Fruit fly (Drosophila melanogaster) whole organism, embryonic: ENCODE data around the gene Ufd1.

Experiments
- B-H2 ChIP-seq: fragments of 200-800 bp; sonication (Bioruptor generic); optimal IDR thresholded peaks from 2 replicates; lab custom pipeline; 2018; ENCODE audit warnings: missing biosample characterization, mild to moderate bottlenecking, missing genetic modification characterization
- Blimp-1 ChIP-seq: fragments of 200-800 bp; sonication (Bioruptor generic); optimal IDR thresholded peaks from 3 replicates; lab custom pipeline; 2018; ENCODE audit warnings: missing biosample characterization, missing genetic modification characterization, mild to moderate bottlenecking, moderate library complexity, missing genetic modification reagents
- CG10147 ChIP-seq: fragments of 200-800 bp; sonication (Bioruptor generic); optimal IDR thresholded peaks from 2 replicates; lab custom pipeline; 2019; ENCODE audit warnings: missing biosample characterization, mild to moderate bottlenecking, missing genetic modification characterization, moderate library complexity
- CG10209 ChIP-seq: fragments of 200-800 bp; sonication (Bioruptor generic); optimal IDR thresholded peaks from 3 replicates; lab custom pipeline; 2017; ENCODE audit warnings: missing biosample characterization, mild to moderate bottlenecking, missing genetic modification characterization, missing genetic modification reagents
- CG10274 ChIP-seq: fragments of 200-800 bp; sonication (Bioruptor generic); optimal IDR thresholded peaks from 3 replicates; lab custom pipeline; 2017; ENCODE audit warnings: missing biosample characterization, mild to moderate bottlenecking, missing genetic modification characterization
- CG10979 ChIP-seq: fragments of 200-800 bp; sonication (Bioruptor generic); optimal IDR thresholded peaks from 2 replicates; lab custom pipeline; 2018; ENCODE audit warnings: missing biosample characterization, mild to moderate bottlenecking, missing genetic modification characterization, moderate library complexity
- CG12104 ChIP-seq: fragments of 200-800 bp; sonication (Bioruptor generic); optimal IDR thresholded peaks from 3 replicates; lab custom pipeline; 2016; ENCODE audit warnings: missing biosample characterization, missing genetic modification characterization
- CG12942 ChIP-seq: fragments of 200-800 bp; sonication (Bioruptor generic); optimal IDR thresholded peaks from 3 replicates; lab custom pipeline; 2016; ENCODE audit warnings: missing biosample characterization, missing genetic modification characterization
- CG14441 ChIP-seq: fragments of 200-800 bp; sonication (Bioruptor generic); IDR thresholded peaks from 2 replicates; pipeline ENCODE4 v1.3.6; 2022; ENCODE audit warnings: missing biosample characterization, missing genetic modification characterization
- CG1603 ChIP-seq: fragments of 200-800 bp; sonication (Bioruptor generic); optimal IDR thresholded peaks from 2 replicates; lab custom pipeline; 2019; ENCODE audit warnings: missing biosample characterization, mild to moderate bottlenecking, missing genetic modification characterization, moderate library complexity
- CG17612 ChIP-seq: fragments of 200-800 bp; sonication (Bioruptor generic); IDR thresholded peaks from 2 replicates; pipeline ENCODE4 v1.3.6; 2022; ENCODE audit warnings: missing biosample characterization, missing genetic modification characterization
- CG18262 ChIP-seq: fragments of 200-800 bp; optimal IDR thresholded peaks from 3 replicates; lab custom pipeline; 2019; ENCODE audit warnings: missing biosample characterization, mild to moderate bottlenecking, missing genetic modification characterization, moderate library complexity
- CG2875 ChIP-seq: fragments of 200-800 bp; sonication (Bioruptor generic); optimal IDR thresholded peaks from 2 replicates; lab custom pipeline; 2017; ENCODE audit warnings: missing biosample characterization, mild to moderate bottlenecking, missing genetic modification characterization, missing genetic modification reagents
- CG32767 ChIP-seq: fragments of 200-800 bp; sonication (Bioruptor generic); IDR thresholded peaks from 2 replicates; pipeline ENCODE4 v1.3.6; 2022; ENCODE audit warnings: missing biosample characterization, missing genetic modification characterization
- CG4360 ChIP-seq: fragments of 200-800 bp; sonication (Bioruptor generic); IDR thresholded peaks from 2 replicates; pipeline ENCODE4 v1.3.6; 2022; ENCODE audit warnings: missing biosample characterization, missing genetic modification characterization
- CG4404 ChIP-seq: fragments of 200-800 bp; sonication (Bioruptor generic); IDR thresholded peaks from 2 replicates; pipeline ENCODE4 v1.3.6; 2022; ENCODE audit warnings: missing biosample characterization, missing genetic modification characterization
- CG7357 ChIP-seq: fragments of 200-800 bp; sonication (Bioruptor generic); IDR thresholded peaks from 3 replicates; pipeline ENCODE4 v1.3.6; 2022; ENCODE audit warnings: missing biosample characterization, missing genetic modification characterization
- CG7372 ChIP-seq: fragments of 200-800 bp; sonication (Bioruptor generic); IDR thresholded peaks from 2 replicates; pipeline ENCODE4 v1.3.6; 2022; ENCODE audit warnings: missing biosample characterization, missing genetic modification characterization
- CG8290 ChIP-seq, 3 experiments: fragments of 200-800 bp; sonication (Bioruptor generic); optimal IDR thresholded peaks; 2 replicates each; lab custom pipeline; 2016 to 2019; ENCODE audit warnings: missing biosample characterization in 3 of 3, missing genetic modification characterization in 3 of 3, mild to moderate bottlenecking in 2 of 3, moderate library complexity in 1 of 3
- CG9215 ChIP-seq: fragments of 200-800 bp; sonication (Bioruptor generic); IDR thresholded peaks from 2 replicates; pipeline ENCODE4 v1.3.6; 2022; ENCODE audit warnings: missing biosample characterization, missing genetic modification characterization
- CG9727 ChIP-seq: fragments of 200-800 bp; sonication (Bioruptor generic); optimal IDR thresholded peaks from 3 replicates; lab custom pipeline; 2017; ENCODE audit warnings: missing biosample characterization, mild to moderate bottlenecking, missing genetic modification characterization
- Dek ChIP-seq: fragments of 200-800 bp; sonication (Bioruptor generic); optimal IDR thresholded peaks from 3 replicates; lab custom pipeline; 2019; ENCODE audit warnings: missing biosample characterization, mild to moderate bottlenecking, missing genetic modification characterization, moderate library complexity
- Dip2 ChIP-seq: fragments of 200-800 bp; sonication (Bioruptor generic); IDR thresholded peaks from 2 replicates; pipeline ENCODE4 v1.3.6; 2022; ENCODE audit warnings: missing biosample characterization, missing genetic modification characterization
- Drgx ChIP-seq: fragments of 200-800 bp; sonication (Bioruptor generic); IDR thresholded peaks from 2 replicates; pipeline ENCODE4 v1.3.6; 2022; ENCODE audit warnings: missing biosample characterization, missing genetic modification characterization
- HLH3B ChIP-seq: fragments of 200-800 bp; sonication (Bioruptor generic); IDR thresholded peaks from 2 replicates; pipeline ENCODE4 v1.3.6; 2022; ENCODE audit warnings: missing biosample characterization, missing genetic modification characterization
- Hr39 ChIP-seq: fragments of >200 bp; optimal IDR thresholded peaks from 2 replicates; lab custom pipeline; 2017
- Hr78 ChIP-seq, 2 experiments: fragments of 200-800 bp in 1 of 2; fragments of >200 bp in 1 of 2; sonication (Bioruptor generic) in 1 of 2; optimal IDR thresholded peaks; 2 replicates each; lab custom pipeline; 2017 to 2019; ENCODE audit warnings: missing biosample characterization in 2 of 2, missing genetic modification characterization in 2 of 2, mild to moderate bottlenecking in 1 of 2, moderate library complexity in 1 of 2
- Lpt ChIP-seq: fragments of >200 bp; optimal IDR thresholded peaks from 2 replicates; lab custom pipeline; 2018; ENCODE audit warnings: missing biosample characterization, missing genetic modification characterization
- Mrtf ChIP-seq: fragments of 200-800 bp; sonication (Bioruptor generic); IDR thresholded peaks from 3 replicates; pipeline ENCODE4 v1.3.6; 2022; ENCODE audit warnings: missing biosample characterization, missing genetic modification characterization
- Neu2 ChIP-seq: fragments of 200-800 bp; sonication (Bioruptor generic); optimal IDR thresholded peaks from 3 replicates; lab custom pipeline; 2016; ENCODE audit warnings: missing biosample characterization, missing genetic modification characterization, borderline replicate concordance
- YL-1 ChIP-seq: fragments of 200-800 bp; sonication (Bioruptor generic); optimal IDR thresholded peaks from 3 replicates; lab custom pipeline; 2017; ENCODE audit warnings: missing biosample characterization, mild to moderate bottlenecking, missing genetic modification characterization
- ab ChIP-seq: fragments of 200-800 bp; sonication (Bioruptor generic); optimal IDR thresholded peaks from 2 replicates; lab custom pipeline; 2016; ENCODE audit warnings: missing biosample characterization, missing genetic modification characterization
- abd-A ChIP-seq: fragments of 200-800 bp; sonication (Bioruptor generic); optimal IDR thresholded peaks from 3 replicates; lab custom pipeline; 2019; ENCODE audit warnings: missing biosample characterization, mild to moderate bottlenecking, missing genetic modification characterization, moderate library complexity
- aop ChIP-seq: fragments of 200-800 bp; sonication (Bioruptor generic); IDR thresholded peaks from 2 replicates; pipeline ENCODE4 v1.3.6; 2022; ENCODE audit warnings: missing biosample characterization, missing genetic modification characterization
- ash1 ChIP-seq: fragments of 200-800 bp; sonication (Bioruptor generic); optimal IDR thresholded peaks from 2 replicates; lab custom pipeline; 2018; ENCODE audit warnings: missing biosample characterization, mild to moderate bottlenecking, missing genetic modification characterization
- az2 ChIP-seq: fragments of 200-800 bp; sonication (Bioruptor generic); optimal IDR thresholded peaks from 3 replicates; lab custom pipeline; 2016; ENCODE audit warnings: missing biosample characterization, missing genetic modification characterization
- btn ChIP-seq: fragments of 200-800 bp; sonication (Bioruptor generic); optimal IDR thresholded peaks from 2 replicates; lab custom pipeline; 2016; ENCODE audit warnings: missing biosample characterization, missing genetic modification characterization
- crp ChIP-seq, 2 experiments: fragments of 200-800 bp; sonication (Bioruptor generic); optimal IDR thresholded peaks; 2 replicates in 1 of 2; 3 replicates in 1 of 2; lab custom pipeline; 2017; ENCODE audit warnings: missing biosample characterization in 2 of 2, missing genetic modification characterization in 2 of 2, mild to moderate bottlenecking in 1 of 2, moderate library complexity in 1 of 2
- fd96Cb ChIP-seq: fragments of 200-800 bp; sonication (Bioruptor generic); optimal IDR thresholded peaks from 2 replicates; lab custom pipeline; 2018; ENCODE audit warnings: missing biosample characterization, mild to moderate bottlenecking, missing genetic modification characterization, moderate library complexity
- ftz-f1 ChIP-seq: fragments of 200-800 bp; sonication (Bioruptor generic); optimal IDR thresholded peaks from 2 replicates; lab custom pipeline; 2016; ENCODE audit warnings: missing biosample characterization, missing genetic modification characterization
- gro ChIP-seq: fragments of 200-800 bp; sonication (Bioruptor generic); optimal IDR thresholded peaks from 2 replicates; lab custom pipeline; 2016; ENCODE audit warnings: missing biosample characterization, missing genetic modification characterization
- ind ChIP-seq: fragments of 200-800 bp; sonication (Bioruptor generic); optimal IDR thresholded peaks from 3 replicates; lab custom pipeline; 2016; ENCODE audit warnings: missing biosample characterization, missing genetic modification characterization
- row ChIP-seq: fragments of 200-800 bp; sonication (Bioruptor generic); IDR thresholded peaks from 3 replicates; pipeline ENCODE4 v1.3.6; 2022; ENCODE audit warnings: missing biosample characterization, missing genetic modification characterization
- sens ChIP-seq: fragments of 200-800 bp; sonication (Bioruptor generic); peaks from one replicate; lab custom pipeline; 2016; ENCODE audit warnings: missing biosample characterization, missing genetic modification characterization
- sqz ChIP-seq: fragments of 200-800 bp; sonication (Bioruptor generic); optimal IDR thresholded peaks from 3 replicates; lab custom pipeline; 2018; ENCODE audit warnings: missing biosample characterization, mild to moderate bottlenecking, missing genetic modification characterization
- ttk ChIP-seq: fragments of 200-800 bp; sonication (Bioruptor generic); IDR thresholded peaks from 2 replicates; pipeline ENCODE4 v2.1.2; 2022; ENCODE audit warnings: missing biosample characterization, missing genetic modification characterization
- tx ChIP-seq: fragments of 200-800 bp; sonication (Bioruptor generic); optimal IDR thresholded peaks from 2 replicates; lab custom pipeline; 2016; ENCODE audit warnings: missing biosample characterization, missing genetic modification characterization
- zf30C ChIP-seq: fragments of 200-800 bp; sonication (Bioruptor generic); optimal IDR thresholded peaks from 3 replicates; lab custom pipeline; 2018; ENCODE audit warnings: missing biosample characterization, mild to moderate bottlenecking, missing genetic modification characterization

Gene Ufd1

DNA sequence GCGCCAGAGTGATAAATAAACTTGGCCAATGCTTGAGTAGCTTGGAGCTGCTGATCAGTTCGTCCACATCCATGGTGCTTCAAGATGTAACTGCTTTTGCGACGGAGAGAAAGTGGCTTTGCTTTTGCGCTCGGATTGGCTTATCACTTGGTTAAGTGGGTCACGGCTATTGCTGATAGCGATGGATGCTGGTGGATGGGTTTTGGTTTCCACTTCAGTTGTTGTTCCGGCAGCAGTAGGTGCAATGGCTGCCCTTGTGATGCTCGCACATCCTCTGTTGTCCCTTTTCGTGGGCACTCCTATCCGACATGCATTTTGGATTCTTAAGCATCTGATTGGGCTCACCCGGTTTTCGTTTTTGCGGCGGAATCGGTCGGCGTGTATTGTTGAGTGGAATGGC, 28.7 kb downstream of the Ufd1 start:
- TF ChIP-seq sens (GFP tag; lab: Kevin White, UChicago): peak; percentile 57
- no peak for TF ChIP-seq CG1603 (tag; lab: Kevin White, UChicago)

DNA sequence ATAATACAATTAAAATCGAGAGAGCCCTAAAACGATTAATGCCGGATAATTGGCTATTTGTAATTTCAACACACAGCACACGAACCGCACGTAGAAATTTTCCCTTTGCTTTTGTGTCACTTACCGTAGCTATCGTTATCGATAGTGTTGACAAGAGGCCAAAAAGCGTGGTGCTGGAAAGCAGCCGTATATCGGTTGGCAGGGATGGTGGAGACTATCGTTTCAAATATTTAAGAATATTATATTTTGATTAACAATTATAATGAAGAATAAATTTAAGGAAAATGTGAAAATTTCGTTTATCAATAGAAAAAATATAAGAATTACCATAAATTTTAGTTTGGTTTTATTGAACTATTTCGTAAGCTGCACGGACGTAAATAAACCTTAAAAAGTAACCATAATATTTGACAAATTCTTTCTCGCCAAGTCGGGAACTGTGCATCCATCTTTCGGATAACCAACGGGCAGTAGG, 29.9 kb downstream of the Ufd1 start, which contains the start of gene JIL-1:
TSS of gene JIL-1 (minus strand) at position 148 of the 475 bp plus-strand sequence.
- no peak for TF ChIP-seq CG17612 (GFP tag; lab: Robert Waterston, UW)
- TF ChIP-seq btn: no peak
- TF ChIP-seq CG12942: peak; percentile 60
- TF ChIP-seq Hr39 (lab: Kevin White, UChicago): no peak
- no peak for TF ChIP-seq CG2875
- peak; percentile 53 for TF ChIP-seq CG10147 (GFP tag; lab: Kevin White, UChicago)
- peak; percentile 6 for TF ChIP-seq tx (GFP tag; lab: Kevin White, UChicago)
- TF ChIP-seq gro (GFP tag; lab: Kevin White, UChicago): peak; percentile 48
- TF ChIP-seq Drgx (GFP tag; lab: Robert Waterston, UW): peak; percentile 24; the same call in 1 of the 2 replicates
- no peak for TF ChIP-seq ash1 (GFP tag; lab: Kevin White, UChicago)
- TF ChIP-seq Blimp-1 (GFP tag; lab: Kevin White, UChicago): peak; percentile 39
- no peak for TF ChIP-seq ftz-f1 (GFP tag; lab: Kevin White, UChicago)
- peak; percentile 40 for TF ChIP-seq fd96Cb (tag; lab: Kevin White, UChicago)
- TF ChIP-seq B-H2 (GFP tag; lab: Kevin White, UChicago): peak; percentile 86
- TF ChIP-seq CG9727 (GFP tag; lab: Kevin White, UChicago): peak; percentile 28
- TF ChIP-seq ind: peak; percentile 64
- TF ChIP-seq Neu2 (GFP tag; lab: Kevin White, UChicago): no peak
- TF ChIP-seq Dek (tag; lab: Kevin White, UChicago): peak; percentile 65
- peak; percentile 37; the same call in 1 of the 2 replicates for TF ChIP-seq ttk (GFP tag; lab: Robert Waterston, UW)
- peak; percentile 44 for TF ChIP-seq CG4360
- TF ChIP-seq Dip2 (GFP tag; lab: Robert Waterston, UW): no peak
- peak; percentile 77 for TF ChIP-seq CG14441
- no peak for TF ChIP-seq Lpt (GFP tag; lab: Kevin White, UChicago)
- TF ChIP-seq CG9215 (GFP tag; lab: Robert Waterston, UW): peak; percentile 68
- no peak for TF ChIP-seq zf30C
- 0 out of 3 replicates have a peak, but pooled peaks have one; percentile 45 for TF ChIP-seq CG7357 (GFP tag; lab: Robert Waterston, UW)
- peak; percentile 59 for TF ChIP-seq CG8290 (GFP tag; optimal IDR thresholded peaks at IDR 0.05; lab: Kevin White, UChicago)
- TF ChIP-seq CG8290 (tag; optimal IDR thresholded peaks at IDR 0.05; lab: Kevin White, UChicago): peak; percentile 9 to 74
- TF ChIP-seq CG7372 (GFP tag; lab: Robert Waterston, UW): peak; percentile 48; the same call in 1 of the 2 replicates
- no peak for TF ChIP-seq Hr78 (GFP tag; optimal IDR thresholded peaks at IDR 0.05; lab: Kevin White, UChicago)
- TF ChIP-seq Mrtf: peak; percentile 55; the same call in 1 of the 3 replicates
- peak in 1 of 2 experiments; percentile 64 for TF ChIP-seq crp (GFP tag; optimal IDR thresholded peaks at IDR 0.05; lab: Kevin White, UChicago)
- peak; percentile 13 for TF ChIP-seq sqz (GFP tag; lab: Kevin White, UChicago)
- TF ChIP-seq az2 (GFP tag; lab: Kevin White, UChicago): peak; percentile 48
- 0 out of 2 replicates have a peak, but pooled peaks have one; percentile 29 for TF ChIP-seq CG32767 (GFP tag; lab: Robert Waterston, UW)
- peak; percentile 59 for TF ChIP-seq CG10209 (GFP tag; lab: Kevin White, UChicago)
- TF ChIP-seq row (GFP tag; lab: Robert Waterston, UW): peak; percentile 93
- TF ChIP-seq aop: 0 out of 2 replicates have a peak, but pooled peaks have one; percentile 39
- no peak for TF ChIP-seq YL-1 (GFP tag; lab: Kevin White, UChicago)
- no peak for TF ChIP-seq CG12104 (GFP tag; lab: Kevin White, UChicago)
- peak; percentile 34 for TF ChIP-seq CG10979
- peak; percentile 43 for TF ChIP-seq CG18262
- peak; percentile 28 for TF ChIP-seq abd-A (tag; lab: Kevin White, UChicago)
- peak; percentile 35; the same call in 1 of the 2 replicates for TF ChIP-seq HLH3B (GFP tag; lab: Robert Waterston, UW)
- no peak for TF ChIP-seq ab (GFP tag; lab: Kevin White, UChicago)
- peak; percentile 54; the same call in 1 of the 2 replicates for TF ChIP-seq CG4404 (GFP tag; lab: Robert Waterston, UW)
- TF ChIP-seq CG10274 (GFP tag; lab: Kevin White, UChicago): no peak
